Worm (Caenorhabditis elegans): Measurements from ENCODE around the gene T19H5.4.

- TF ChIP-seq nhr-12 (tag; optimal IDR thresholded peaks at IDR 0.05) (no peak), tbx-8 (GFP tag; optimal IDR thresholded peaks at IDR 0.05) (no peak), unc-62 (GFP tag; optimal IDR thresholded peaks at IDR 0.05) (no peak), snpc-4 (tag; optimal IDR thresholded peaks at IDR 0.05) (no peak), mab-5 (tag; optimal IDR thresholded peaks at IDR 0.05) (no peak), blmp-1 (tag; optimal IDR thresholded peaks at IDR 0.05) (no peak), ces-1 (GFP tag; optimal IDR thresholded peaks at IDR 0.05) (no peak), pha-4 (tag; optimal IDR thresholded peaks at IDR 0.05) (no peak), elt-3 (tag; optimal IDR thresholded peaks at IDR 0.05) (no peak), nhr-76 (tag; optimal IDR thresholded peaks at IDR 0.05) (no peak)
Observed at ce11 chrII:9441838-9442237, 45.3 kb downstream of the T19H5.4 start, which contains the start of gene chil-16.

Data from whole organism, mixed stage, embryonic.